Fruit fly (Drosophila melanogaster) whole organism, embryonic: Measurements from ENCODE around the gene CG45545.
A peak's percentile ranks its signal among the peaks of the same experiment; 100 is the strongest.

Experiments used
- Atf-2 ChIP-seq: fragments of 200-800 bp; sonication (Bioruptor generic); optimal IDR thresholded peaks from 2 replicates; lab custom pipeline; 2016; ENCODE audit warnings: missing biosample characterization, missing genetic modification characterization
- B-H2 ChIP-seq: fragments of 200-800 bp; sonication (Bioruptor generic); optimal IDR thresholded peaks from 2 replicates; lab custom pipeline; 2018; ENCODE audit warnings: missing biosample characterization, mild to moderate bottlenecking, missing genetic modification characterization
- C15 ChIP-seq: fragments of 200-800 bp; sonication (Bioruptor generic); IDR thresholded peaks from 3 replicates; pipeline ENCODE4 v1.3.6; 2022; ENCODE audit warnings: missing biosample characterization, missing genetic modification characterization
- CG13894 ChIP-seq: fragments of 200-800 bp; sonication (Bioruptor generic); optimal IDR thresholded peaks from 3 replicates; lab custom pipeline; 2018; ENCODE audit warnings: missing biosample characterization, mild to moderate bottlenecking, missing genetic modification characterization, moderate library complexity
- CG15011 ChIP-seq: fragments of 200-800 bp; sonication (Bioruptor generic); optimal IDR thresholded peaks from 3 replicates; lab custom pipeline; 2018; ENCODE audit warnings: missing biosample characterization, mild to moderate bottlenecking, missing genetic modification characterization
- CG15514 ChIP-seq: fragments of 200-800 bp; sonication (Bioruptor generic); optimal IDR thresholded peaks from 3 replicates; lab custom pipeline; 2017; ENCODE audit warnings: missing biosample characterization, missing genetic modification characterization, mild to moderate bottlenecking, moderate library complexity, missing genetic modification reagents
- CG16815 ChIP-seq: fragments of 200-800 bp; sonication (Bioruptor generic); optimal IDR thresholded peaks from 3 replicates; lab custom pipeline; 2017; ENCODE audit warnings: missing biosample characterization, mild to moderate bottlenecking, missing genetic modification characterization
- CG17568 ChIP-seq: fragments of 200-800 bp; sonication (Bioruptor generic); optimal IDR thresholded peaks from 2 replicates; lab custom pipeline; 2018; ENCODE audit warnings: missing biosample characterization, mild to moderate bottlenecking, missing genetic modification characterization, moderate library complexity
- CG2889 ChIP-seq: fragments of 200-800 bp; sonication (Bioruptor generic); IDR thresholded peaks from 3 replicates; pipeline ENCODE4 v1.3.6; 2022; ENCODE audit warnings: missing biosample characterization, missing genetic modification characterization
- CG4617 ChIP-seq: fragments of 200-800 bp; sonication (Bioruptor generic); optimal IDR thresholded peaks from 3 replicates; lab custom pipeline; 2016; ENCODE audit warnings: missing biosample characterization, missing genetic modification characterization, borderline replicate concordance
- CG4730 ChIP-seq: fragments of 200-800 bp; sonication (Bioruptor generic); IDR thresholded peaks from 2 replicates; pipeline ENCODE4 v1.3.6; 2022; ENCODE audit warnings: missing biosample characterization, missing genetic modification characterization
- CG6813 ChIP-seq: fragments of 200-800 bp; sonication (Bioruptor generic); optimal IDR thresholded peaks from 2 replicates; lab custom pipeline; 2017; ENCODE audit warnings: missing biosample characterization, missing genetic modification characterization, mild to moderate bottlenecking, moderate library complexity, missing genetic modification reagents
- CG8089 ChIP-seq: fragments of 200-800 bp; sonication (Bioruptor generic); optimal IDR thresholded peaks from 3 replicates; lab custom pipeline; 2016; ENCODE audit warnings: missing biosample characterization, missing genetic modification characterization
- Dp ChIP-seq: fragments of 200-800 bp; sonication (Bioruptor generic); optimal IDR thresholded peaks from 2 replicates; lab custom pipeline; 2018; ENCODE audit warnings: missing biosample characterization, mild to moderate bottlenecking, missing genetic modification characterization, moderate library complexity
- ERR ChIP-seq: fragments of 200-800 bp; sonication (Bioruptor generic); optimal IDR thresholded peaks from 2 replicates; lab custom pipeline; 2016; ENCODE audit warnings: missing biosample characterization, missing genetic modification characterization
- Fer3 ChIP-seq: fragments of 200-800 bp; sonication (Bioruptor generic); optimal IDR thresholded peaks from 2 replicates; lab custom pipeline; 2018; ENCODE audit warnings: missing biosample characterization, mild to moderate bottlenecking, missing genetic modification characterization, moderate library complexity
- HmgZ ChIP-seq: fragments of 200-800 bp; sonication (Bioruptor generic); optimal IDR thresholded peaks from 2 replicates; lab custom pipeline; 2018; ENCODE audit warnings: missing biosample characterization, mild to moderate bottlenecking, missing genetic modification characterization
- Hr51 ChIP-seq, 2 experiments: fragments of 200-800 bp; sonication (Bioruptor generic); optimal IDR thresholded peaks; 2 replicates in 1 of 2; 3 replicates in 1 of 2; lab custom pipeline; 2016 to 2018; ENCODE audit warnings: missing biosample characterization in 2 of 2, missing genetic modification characterization in 2 of 2, mild to moderate bottlenecking in 1 of 2, moderate library complexity in 1 of 2
- Meics ChIP-seq: fragments of 200-800 bp; sonication (Bioruptor generic); optimal IDR thresholded peaks from 2 replicates; lab custom pipeline; 2017; ENCODE audit warnings: missing biosample characterization, mild to moderate bottlenecking, missing genetic modification characterization
- Nf-YB ChIP-seq: fragments of 200-800 bp; sonication (Bioruptor generic); optimal IDR thresholded peaks from 3 replicates; lab custom pipeline; 2019; ENCODE audit warnings: missing biosample characterization, mild to moderate bottlenecking, missing genetic modification characterization, moderate library complexity
- Oaz ChIP-seq: fragments of 200-800 bp; sonication (Bioruptor generic); IDR thresholded peaks from 2 replicates; pipeline ENCODE4 v1.3.6; 2022; ENCODE audit warnings: missing biosample characterization, missing genetic modification characterization
- Ptx1 ChIP-seq: fragments of 200-800 bp; sonication (Bioruptor generic); IDR thresholded peaks from 2 replicates; pipeline ENCODE4 v1.3.6; 2022; ENCODE audit warnings: missing biosample characterization, missing genetic modification characterization
- Rfx ChIP-seq: fragments of 200-800 bp; sonication (Bioruptor generic); IDR thresholded peaks from 2 replicates; pipeline ENCODE4 v1.3.6; 2022; ENCODE audit warnings: missing biosample characterization, missing genetic modification characterization
- Sin3A ChIP-seq: fragments of >200 bp; optimal IDR thresholded peaks from 2 replicates; lab custom pipeline; 2018
- ash1 ChIP-seq: fragments of 200-800 bp; sonication (Bioruptor generic); optimal IDR thresholded peaks from 2 replicates; lab custom pipeline; 2018; ENCODE audit warnings: missing biosample characterization, mild to moderate bottlenecking, missing genetic modification characterization
- ci ChIP-seq: fragments of 200-800 bp; sonication (Bioruptor generic); IDR thresholded peaks from 3 replicates; pipeline ENCODE4 v1.3.6; 2022; ENCODE audit warnings: missing biosample characterization, missing genetic modification characterization
- cwo ChIP-seq: fragments of 200-800 bp; sonication (Bioruptor generic); optimal IDR thresholded peaks from 3 replicates; lab custom pipeline; 2017; ENCODE audit warnings: missing biosample characterization, missing genetic modification characterization, mild to moderate bottlenecking, moderate library complexity, missing genetic modification reagents
- dm ChIP-seq: fragments of 200-800 bp; sonication (Bioruptor generic); optimal IDR thresholded peaks from 3 replicates; lab custom pipeline; 2016; ENCODE audit warnings: missing biosample characterization, missing genetic modification characterization
- fu2 ChIP-seq: fragments of 200-800 bp; sonication (Bioruptor generic); optimal IDR thresholded peaks from 2 replicates; lab custom pipeline; 2016; ENCODE audit warnings: missing biosample characterization, missing genetic modification characterization
- gcm ChIP-seq: fragments of 200-800 bp; sonication (Bioruptor generic); optimal IDR thresholded peaks from 2 replicates; lab custom pipeline; 2019; ENCODE audit warnings: missing biosample characterization, mild to moderate bottlenecking, missing genetic modification characterization, moderate library complexity
- klu ChIP-seq: fragments of 200-800 bp; sonication (Bioruptor generic); IDR thresholded peaks from 2 replicates; pipeline ENCODE4 v1.3.6; 2022; ENCODE audit warnings: missing biosample characterization, missing genetic modification characterization
- knrl ChIP-seq: fragments of 200-800 bp; sonication (Bioruptor generic); IDR thresholded peaks from 3 replicates; pipeline ENCODE4 v1.3.6; 2022; ENCODE audit warnings: missing biosample characterization, missing genetic modification characterization; ENCODE audit not compliant: partially characterized antibody
- lbe ChIP-seq: fragments of 200-800 bp; sonication (Bioruptor generic); optimal IDR thresholded peaks from 2 replicates; lab custom pipeline; 2016; ENCODE audit warnings: missing biosample characterization, mild to moderate bottlenecking, missing genetic modification characterization
- lov ChIP-seq, 2 experiments: fragments of 200-800 bp in 1 of 2; fragments of >200 bp in 1 of 2; sonication (Bioruptor generic) in 1 of 2; IDR thresholded peaks in 1 of 2; optimal IDR thresholded peaks in 1 of 2; 2 replicates in 1 of 2; 3 replicates in 1 of 2; pipeline versions ENCODE4 v1.3.6 to Lab custom; 2017 to 2022; ENCODE audit warnings: missing biosample characterization in 1 of 2, missing genetic modification characterization in 1 of 2
- mam ChIP-seq: fragments of 200-800 bp; sonication (Bioruptor generic); optimal IDR thresholded peaks from 3 replicates; lab custom pipeline; 2016; ENCODE audit warnings: missing biosample characterization, missing genetic modification characterization
- otp ChIP-seq: fragments of 200-800 bp; sonication (Bioruptor generic); IDR thresholded peaks from 3 replicates; pipeline ENCODE4, ENCODE4 v1.3.6; 2022; ENCODE audit warnings: missing biosample characterization, missing genetic modification characterization
- pnt ChIP-seq: fragments of 200-800 bp; sonication (Bioruptor generic); optimal IDR thresholded peaks from 3 replicates; lab custom pipeline; 2016; ENCODE audit warnings: missing biosample characterization, missing genetic modification characterization
- prd ChIP-seq, 3 experiments: fragments of >200 bp in 2 of 3; fragments of 200-800 bp in 1 of 3; sonication (Bioruptor generic) in 1 of 3; optimal IDR thresholded peaks in 2 of 3; IDR thresholded peaks in 1 of 3; 2 replicates in 2 of 3; 3 replicates in 1 of 3; pipeline versions ENCODE4 v1.3.6 to Lab custom; 2017 to 2022; ENCODE audit warnings: missing biosample characterization in 1 of 3, missing genetic modification characterization in 1 of 3
- ssp ChIP-seq: fragments of 200-800 bp; sonication (Bioruptor generic); IDR thresholded peaks from 2 replicates; pipeline ENCODE4 v1.3.6; 2022; ENCODE audit warnings: missing biosample characterization, missing genetic modification characterization
- zen ChIP-seq: fragments of 200-800 bp; sonication (Bioruptor generic); optimal IDR thresholded peaks from 3 replicates; lab custom pipeline; 2018; ENCODE audit warnings: missing biosample characterization, mild to moderate bottlenecking, missing genetic modification characterization, moderate library complexity
- zfh1 ChIP-seq: fragments of 200-800 bp; sonication (Bioruptor generic); IDR thresholded peaks from 3 replicates; pipeline ENCODE4 v1.3.6; 2022; ENCODE audit warnings: missing biosample characterization, missing genetic modification characterization

The CG45545 gene

dm6 chr3R:7524160-7524559 is 27.6 kb upstream of the CG45545 start (continued):
- no peak for TF ChIP-seq klu (GFP tag; lab: Robert Waterston, UW)
- TF ChIP-seq pnt = no peak
- no peak for TF ChIP-seq lbe (GFP tag; lab: Kevin White, UChicago)
- no peak for TF ChIP-seq CG16815 (GFP tag; lab: Kevin White, UChicago)
- peak; percentile 40 for TF ChIP-seq CG6813 (GFP tag; lab: Kevin White, UChicago)
- TF ChIP-seq fu2 (GFP tag; lab: Kevin White, UChicago) = no peak
- TF ChIP-seq prd (optimal IDR thresholded peaks at IDR 0.05; lab: Kevin White, UChicago) = no peak
- no peak for TF ChIP-seq prd (GFP tag; IDR thresholded peaks at IDR 0.05; lab: Robert Waterston, UW)
- no peak for TF ChIP-seq zfh1 (GFP tag; lab: Robert Waterston, UW)
- no peak for TF ChIP-seq Meics (GFP tag; lab: Kevin White, UChicago)
- peak; percentile 20 for TF ChIP-seq B-H2 (GFP tag; lab: Kevin White, UChicago)
- TF ChIP-seq CG4730 (GFP tag; lab: Robert Waterston, UW) = no peak
- no peak for TF ChIP-seq Sin3A (lab: Kevin White, UChicago)
- peak; percentile 4 for TF ChIP-seq cwo (GFP tag; lab: Kevin White, UChicago)
- TF ChIP-seq lov (optimal IDR thresholded peaks at IDR 0.05; lab: Kevin White, UChicago) = no peak
- TF ChIP-seq lov (GFP tag; IDR thresholded peaks at IDR 0.05; lab: Robert Waterston, UW) = no peak
- no peak for TF ChIP-seq Nf-YB (GFP tag; lab: Kevin White, UChicago)
- TF ChIP-seq ash1 (GFP tag; lab: Kevin White, UChicago) = no peak
- TF ChIP-seq Rfx (GFP tag; lab: Robert Waterston, UW) = 0 out of 2 replicates have a peak, but pooled peaks have one; percentile 8
- no peak for TF ChIP-seq Oaz (GFP tag; lab: Robert Waterston, UW)
- peak; percentile 30 for TF ChIP-seq CG15514 (GFP tag; lab: Kevin White, UChicago)
- no peak for TF ChIP-seq mam (GFP tag; lab: Kevin White, UChicago)
- no peak for TF ChIP-seq Dp (GFP tag; lab: Kevin White, UChicago)
- TF ChIP-seq ci (GFP tag; lab: Robert Waterston, UW) = 0 out of 3 replicates have a peak, but pooled peaks have one; percentile 39
- TF ChIP-seq Fer3 (tag; lab: Kevin White, UChicago) = no peak
- TF ChIP-seq Atf-2 = no peak
- peak; percentile 86 for TF ChIP-seq CG13894 (tag; lab: Kevin White, UChicago)
- no peak for TF ChIP-seq Hr51 (GFP tag; optimal IDR thresholded peaks at IDR 0.05; lab: Kevin White, UChicago)
- TF ChIP-seq HmgZ = no peak
- TF ChIP-seq CG17568 = peak; percentile 4
- no peak for TF ChIP-seq CG15011 (GFP tag; lab: Kevin White, UChicago)
- no peak for TF ChIP-seq CG2889 (GFP tag; lab: Robert Waterston, UW)
- no peak for TF ChIP-seq C15 (GFP tag; lab: Robert Waterston, UW)
- TF ChIP-seq otp = no peak

dm6 chr3R:7528677-7529076 is 23.1 kb upstream of the CG45545 start, which contains the start of gene alpha-Est6:
TSS of gene alpha-Est6 (minus strand) at chr3R:7528777.
- no peak for TF ChIP-seq CG8089 (GFP tag; lab: Kevin White, UChicago)
- TF ChIP-seq knrl (GFP tag; lab: Robert Waterston, UW) = no peak
- TF ChIP-seq dm (GFP tag; lab: Kevin White, UChicago) = no peak
- no peak for TF ChIP-seq ERR
- TF ChIP-seq Ptx1 (GFP tag; lab: Robert Waterston, UW) = no peak
- TF ChIP-seq ssp = no peak
- no peak for TF ChIP-seq CG4617
- TF ChIP-seq lbe (GFP tag; lab: Kevin White, UChicago) = no peak
- no peak for TF ChIP-seq gcm (GFP tag; lab: Kevin White, UChicago)
- TF ChIP-seq zen = no peak
